Worm (Caenorhabditis elegans): ENCODE measurements around the gene ift-139.

DNA sequence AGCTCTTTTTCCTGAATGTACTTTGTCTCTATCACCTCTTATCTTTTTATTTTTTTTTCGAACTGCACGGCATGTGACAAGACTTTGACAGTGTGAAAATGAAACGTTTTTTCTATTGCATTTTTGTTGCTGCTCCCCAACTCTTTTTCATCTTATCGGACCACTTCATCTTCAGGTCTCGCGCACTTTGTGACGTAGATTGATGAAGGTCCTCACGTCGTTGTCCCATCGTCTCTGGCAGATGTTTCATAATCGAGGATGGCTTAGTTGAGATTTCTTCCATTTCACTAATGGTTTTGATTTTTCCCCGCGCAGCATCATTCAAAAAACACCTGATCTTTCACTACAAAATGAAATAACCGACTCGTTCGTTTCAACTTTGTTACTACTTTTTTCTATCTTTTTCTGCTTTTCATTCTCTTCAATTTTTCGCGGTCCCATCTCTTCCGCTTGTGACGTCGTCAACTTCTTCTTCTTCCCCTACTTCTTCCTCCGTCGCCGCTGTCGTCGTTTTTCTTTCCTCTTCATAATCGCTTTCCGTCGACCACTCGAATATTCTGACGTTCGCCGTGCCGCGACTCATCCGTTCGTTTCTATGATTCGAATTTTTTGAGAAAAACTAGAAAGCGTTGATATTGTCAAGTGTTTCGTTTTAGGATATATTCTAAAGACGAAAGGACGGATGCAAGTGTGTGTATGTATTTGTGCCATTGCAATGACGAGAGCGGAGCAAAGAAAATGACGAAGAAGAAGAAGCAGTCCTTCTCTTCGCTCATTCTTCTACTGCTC, 47.9 kb downstream of the ift-139 start, which contains the start of gene T04C9.2:
- TF ChIP-seq egl-27 (tag; optimal IDR thresholded peaks at IDR 0.05) (no peak), fkh-10 (GFP tag; optimal IDR thresholded peaks at IDR 0.05) (peak; percentile 55), hlh-11 (tag; optimal IDR thresholded peaks at IDR 0.05) (peak; percentile 44)

Data from whole organism, L4 larva.